Fruit fly (Drosophila melanogaster) whole organism, embryonic: ENCODE results near the gene CG15696.

Experiments used
- Awh ChIP-seq: fragments of 200-800 bp; sonication (Bioruptor generic); IDR thresholded peaks from 2 replicates; pipeline ENCODE4, ENCODE4 v1.3.6; 2022; ENCODE audit warnings: missing biosample characterization, missing genetic modification characterization
- CG10267 ChIP-seq: fragments of 200-800 bp; sonication (Bioruptor generic); optimal IDR thresholded peaks from 2 replicates; lab custom pipeline; 2018; ENCODE audit warnings: missing biosample characterization, mild to moderate bottlenecking, missing genetic modification characterization, moderate library complexity
- CG10543 ChIP-seq: fragments of 200-800 bp; sonication (Bioruptor generic); optimal IDR thresholded peaks from 3 replicates; lab custom pipeline; 2017; ENCODE audit warnings: missing biosample characterization, mild to moderate bottlenecking, missing genetic modification characterization, moderate library complexity
- CG11456 ChIP-seq: fragments of 200-800 bp; sonication (Bioruptor generic); IDR thresholded peaks from 3 replicates; pipeline ENCODE4 v1.3.6; 2022; ENCODE audit warnings: missing biosample characterization, missing genetic modification characterization
- CG13287 ChIP-seq: fragments of 200-800 bp; sonication (Bioruptor generic); IDR thresholded peaks from 2 replicates; pipeline ENCODE4 v1.3.6; 2022; ENCODE audit warnings: missing biosample characterization, missing genetic modification characterization; ENCODE audit not compliant: partially characterized antibody
- CG13296 ChIP-seq: fragments of 200-800 bp; sonication (Bioruptor generic); optimal IDR thresholded peaks from 3 replicates; lab custom pipeline; 2018; ENCODE audit warnings: missing biosample characterization, mild to moderate bottlenecking, missing genetic modification characterization
- CG14860 ChIP-seq: fragments of 200-800 bp; sonication (Bioruptor generic); IDR thresholded peaks from 3 replicates; pipeline ENCODE4 v1.3.6; 2022; ENCODE audit warnings: missing biosample characterization, missing genetic modification characterization; ENCODE audit not compliant: partially characterized antibody
- CG15073 ChIP-seq: fragments of 200-800 bp; sonication (Bioruptor generic); optimal IDR thresholded peaks from 2 replicates; lab custom pipeline; 2016; ENCODE audit warnings: missing biosample characterization, missing genetic modification characterization
- CG15696 ChIP-seq: fragments of 200-800 bp; sonication (Bioruptor generic); optimal IDR thresholded peaks from 2 replicates; lab custom pipeline; 2019; ENCODE audit warnings: missing biosample characterization, mild to moderate bottlenecking, missing genetic modification characterization, moderate library complexity
- CG17912 ChIP-seq: fragments of 200-800 bp; sonication (Bioruptor generic); optimal IDR thresholded peaks from 2 replicates; lab custom pipeline; 2018; ENCODE audit warnings: missing biosample characterization, mild to moderate bottlenecking, missing genetic modification characterization
- CG18619 ChIP-seq: fragments of 200-800 bp; sonication (Bioruptor generic); optimal IDR thresholded peaks from 3 replicates; lab custom pipeline; 2017; ENCODE audit warnings: missing biosample characterization, mild to moderate bottlenecking, missing genetic modification characterization
- CG18764 ChIP-seq: fragments of 200-800 bp; sonication (Bioruptor generic); optimal IDR thresholded peaks from 3 replicates; lab custom pipeline; 2016; ENCODE audit warnings: missing biosample characterization, missing genetic modification characterization
- CG2116 ChIP-seq: fragments of 200-800 bp; sonication (Bioruptor generic); optimal IDR thresholded peaks from 3 replicates; lab custom pipeline; 2018; ENCODE audit warnings: missing biosample characterization, mild to moderate bottlenecking, missing genetic modification characterization
- CG2875 ChIP-seq: fragments of 200-800 bp; sonication (Bioruptor generic); optimal IDR thresholded peaks from 2 replicates; lab custom pipeline; 2017; ENCODE audit warnings: missing biosample characterization, mild to moderate bottlenecking, missing genetic modification characterization, missing genetic modification reagents
- CG30403 ChIP-seq: fragments of 200-800 bp; sonication (Bioruptor generic); optimal IDR thresholded peaks from 3 replicates; lab custom pipeline; 2016; ENCODE audit warnings: missing biosample characterization, missing genetic modification characterization
- CG31388 ChIP-seq: fragments of 200-800 bp; sonication (Bioruptor generic); optimal IDR thresholded peaks from 2 replicates; lab custom pipeline; 2016; ENCODE audit warnings: missing biosample characterization, missing genetic modification characterization
- CG4617 ChIP-seq: fragments of 200-800 bp; sonication (Bioruptor generic); optimal IDR thresholded peaks from 3 replicates; lab custom pipeline; 2016; ENCODE audit warnings: missing biosample characterization, missing genetic modification characterization, borderline replicate concordance
- CG4730 ChIP-seq: fragments of 200-800 bp; sonication (Bioruptor generic); IDR thresholded peaks from 2 replicates; pipeline ENCODE4 v1.3.6; 2022; ENCODE audit warnings: missing biosample characterization, missing genetic modification characterization
- CG7556 ChIP-seq: fragments of 200-800 bp; sonication (Bioruptor generic); optimal IDR thresholded peaks from 2 replicates; lab custom pipeline; 2017; ENCODE audit warnings: missing biosample characterization, mild to moderate bottlenecking, missing genetic modification characterization
- CG7928 ChIP-seq: fragments of 200-800 bp; sonication (Bioruptor generic); optimal IDR thresholded peaks from 2 replicates; lab custom pipeline; 2017; ENCODE audit warnings: missing biosample characterization, mild to moderate bottlenecking, missing genetic modification characterization
- CG9797 ChIP-seq: fragments of 200-800 bp; sonication (Bioruptor generic); optimal IDR thresholded peaks from 3 replicates; lab custom pipeline; 2018; ENCODE audit warnings: missing biosample characterization, mild to moderate bottlenecking, missing genetic modification characterization
- Drgx ChIP-seq: fragments of 200-800 bp; sonication (Bioruptor generic); IDR thresholded peaks from 2 replicates; pipeline ENCODE4 v1.3.6; 2022; ENCODE audit warnings: missing biosample characterization, missing genetic modification characterization
- Ets65A ChIP-seq: fragments of 200-800 bp; sonication (Bioruptor generic); peaks from one replicate; lab custom pipeline; 2016; ENCODE audit warnings: missing biosample characterization, missing genetic modification characterization
- Ets97D ChIP-seq: fragments of 200-800 bp; sonication (Bioruptor generic); optimal IDR thresholded peaks from 3 replicates; lab custom pipeline; 2016; ENCODE audit warnings: missing biosample characterization, missing genetic modification characterization
- Hsf ChIP-seq: fragments of 200-800 bp; sonication (Bioruptor generic); optimal IDR thresholded peaks from 3 replicates; lab custom pipeline; 2016; ENCODE audit warnings: missing biosample characterization, missing genetic modification characterization
- MBD-R2 ChIP-seq: fragments of 200-800 bp; sonication (Bioruptor generic); IDR thresholded peaks from 2 replicates; pipeline ENCODE4 v1.3.6; 2022; ENCODE audit warnings: missing biosample characterization, missing genetic modification characterization
- Mad ChIP-seq: fragments of 200-800 bp; sonication (Bioruptor generic); optimal IDR thresholded peaks from 2 replicates; lab custom pipeline; 2016; ENCODE audit warnings: missing biosample characterization, missing genetic modification characterization
- Ptx1 ChIP-seq: fragments of 200-800 bp; sonication (Bioruptor generic); IDR thresholded peaks from 2 replicates; pipeline ENCODE4 v1.3.6; 2022; ENCODE audit warnings: missing biosample characterization, missing genetic modification characterization
- ase ChIP-seq: fragments of 200-800 bp; sonication (Bioruptor generic); IDR thresholded peaks from 3 replicates; pipeline ENCODE4 v1.3.6; 2022; ENCODE audit warnings: missing biosample characterization, missing genetic modification characterization
- ash1 ChIP-seq: fragments of 200-800 bp; sonication (Bioruptor generic); optimal IDR thresholded peaks from 2 replicates; lab custom pipeline; 2018; ENCODE audit warnings: missing biosample characterization, mild to moderate bottlenecking, missing genetic modification characterization
- br ChIP-seq: fragments of >200 bp; optimal IDR thresholded peaks from 2 replicates; lab custom pipeline; 2017
- cato ChIP-seq: fragments of 200-800 bp; sonication (Bioruptor generic); optimal IDR thresholded peaks from 2 replicates; lab custom pipeline; 2016; ENCODE audit warnings: missing biosample characterization, missing genetic modification characterization, borderline replicate concordance
- crol ChIP-seq: fragments of 200-800 bp; sonication (Bioruptor generic); IDR thresholded peaks from 2 replicates; pipeline ENCODE4 v1.3.6; 2022; ENCODE audit warnings: missing biosample characterization, missing genetic modification characterization
- danr ChIP-seq: fragments of 200-800 bp; sonication (Bioruptor generic); IDR thresholded peaks from 2 replicates; pipeline ENCODE4 v1.3.6; 2022; ENCODE audit warnings: missing biosample characterization, missing genetic modification characterization
- dpn ChIP-seq, 2 experiments: fragments of 200-800 bp; sonication (Bioruptor generic); optimal IDR thresholded peaks; 3 replicates each; lab custom pipeline; 2016; ENCODE audit warnings: missing biosample characterization in 2 of 2, missing genetic modification characterization in 2 of 2
- eve ChIP-seq, 2 experiments: fragments of >200 bp; optimal IDR thresholded peaks; 2 replicates each; lab custom pipeline; 2017; ENCODE audit warnings: missing biosample characterization in 2 of 2, missing genetic modification characterization in 2 of 2
- grn ChIP-seq: fragments of 200-800 bp; sonication (Bioruptor generic); optimal IDR thresholded peaks from 3 replicates; lab custom pipeline; 2017; ENCODE audit warnings: missing biosample characterization, missing genetic modification characterization
- gro ChIP-seq: fragments of 200-800 bp; sonication (Bioruptor generic); optimal IDR thresholded peaks from 2 replicates; lab custom pipeline; 2016; ENCODE audit warnings: missing biosample characterization, missing genetic modification characterization
- gsb ChIP-seq: fragments of 200-800 bp; sonication (Bioruptor generic); IDR thresholded peaks from 2 replicates; pipeline ENCODE4 v1.3.6; 2022; ENCODE audit warnings: missing biosample characterization, missing genetic modification characterization
- lmd ChIP-seq: fragments of 200-800 bp; sonication (Bioruptor generic); IDR thresholded peaks from 2 replicates; pipeline ENCODE4 v1.3.6; 2022; ENCODE audit warnings: missing biosample characterization, missing genetic modification characterization
- maf-S ChIP-seq: fragments of 200-800 bp; sonication (Bioruptor generic); optimal IDR thresholded peaks from 2 replicates; lab custom pipeline; 2016; ENCODE audit warnings: missing biosample characterization, missing genetic modification characterization
- org-1 ChIP-seq: fragments of 200-800 bp; sonication (Bioruptor generic); optimal IDR thresholded peaks from 2 replicates; lab custom pipeline; 2017; ENCODE audit warnings: missing biosample characterization, missing genetic modification characterization
- pita ChIP-seq: fragments of 200-800 bp; sonication (Bioruptor generic); optimal IDR thresholded peaks from 2 replicates; lab custom pipeline; 2017; ENCODE audit warnings: missing biosample characterization, mild to moderate bottlenecking, missing genetic modification characterization
- prd ChIP-seq, 3 experiments: fragments of >200 bp in 2 of 3; fragments of 200-800 bp in 1 of 3; sonication (Bioruptor generic) in 1 of 3; optimal IDR thresholded peaks in 2 of 3; IDR thresholded peaks in 1 of 3; 2 replicates in 2 of 3; 3 replicates in 1 of 3; pipeline versions ENCODE4 v1.3.6 to Lab custom; 2017 to 2022; ENCODE audit warnings: missing biosample characterization in 1 of 3, missing genetic modification characterization in 1 of 3
- row ChIP-seq: fragments of 200-800 bp; sonication (Bioruptor generic); IDR thresholded peaks from 3 replicates; pipeline ENCODE4 v1.3.6; 2022; ENCODE audit warnings: missing biosample characterization, missing genetic modification characterization
- salm ChIP-seq: fragments of 200-800 bp; sonication (Bioruptor generic); optimal IDR thresholded peaks from 2 replicates; lab custom pipeline; 2018; ENCODE audit warnings: missing biosample characterization, mild to moderate bottlenecking, missing genetic modification characterization
- sob ChIP-seq: fragments of 200-800 bp; sonication (Bioruptor generic); IDR thresholded peaks from 2 replicates; pipeline ENCODE4 v1.3.6; 2022; ENCODE audit warnings: missing biosample characterization, missing genetic modification characterization
- stwl ChIP-seq: fragments of 200-800 bp; sonication (Bioruptor generic); optimal IDR thresholded peaks from 3 replicates; lab custom pipeline; 2018; ENCODE audit warnings: missing biosample characterization, mild to moderate bottlenecking, missing genetic modification characterization, moderate library complexity
- trem ChIP-seq: fragments of 200-800 bp; optimal IDR thresholded peaks from 3 replicates; lab custom pipeline; 2019; ENCODE audit warnings: missing biosample characterization, mild to moderate bottlenecking, missing genetic modification characterization, moderate library complexity
- zf30C ChIP-seq: fragments of 200-800 bp; sonication (Bioruptor generic); optimal IDR thresholded peaks from 3 replicates; lab custom pipeline; 2018; ENCODE audit warnings: missing biosample characterization, mild to moderate bottlenecking, missing genetic modification characterization

Gene CG15696

DNA sequence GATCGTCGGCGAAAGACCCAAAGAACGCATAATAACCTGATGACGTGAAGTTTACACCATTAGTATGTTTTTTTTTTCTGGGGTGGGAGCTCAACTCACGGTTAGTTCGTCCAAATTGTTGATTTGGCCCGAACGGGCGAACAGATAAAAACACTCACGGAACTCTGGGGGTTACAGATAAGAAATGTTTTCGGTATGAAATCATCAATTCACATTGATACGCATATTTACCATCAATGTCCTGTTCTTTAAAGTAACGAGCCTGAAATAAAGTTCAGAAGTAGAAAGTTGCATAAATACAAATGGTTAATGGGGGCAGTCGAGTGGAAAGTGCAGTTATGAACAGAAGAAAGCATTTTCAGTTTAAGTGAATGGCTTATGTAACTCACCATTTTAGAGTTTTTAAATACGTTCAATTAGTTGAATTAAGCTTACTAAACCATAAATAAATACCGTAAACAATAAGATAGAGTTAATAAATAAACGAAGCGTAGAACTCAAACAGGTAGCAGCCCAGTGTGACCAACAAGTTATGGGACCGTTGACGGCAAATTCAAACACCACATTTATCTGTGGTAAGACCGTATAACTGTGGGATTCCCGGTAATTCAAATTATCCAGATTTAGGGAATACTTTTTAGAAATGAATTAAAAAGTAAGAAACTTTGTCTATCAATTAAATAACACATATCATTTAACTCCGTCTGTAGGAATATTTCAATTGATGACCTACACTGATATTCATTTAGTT, 23.0 kb upstream of the CG15696 start, which contains the start of gene CG17272 (continued):
- TF ChIP-seq CG7556 (GFP tag; lab: Kevin White, UChicago) (no peak), crol (no peak), Ets65A (no peak), CG2875 (GFP tag; lab: Kevin White, UChicago) (no peak), pita (GFP tag; lab: Kevin White, UChicago) (no peak), lmd (no peak), dpn (GFP tag; optimal IDR thresholded peaks at IDR 0.05; lab: Kevin White, UChicago) (no peak), CG17912 (GFP tag; lab: Kevin White, UChicago) (no peak), CG2116 (GFP tag; lab: Kevin White, UChicago) (peak; percentile 32), org-1 (GFP tag; lab: Kevin White, UChicago) (no peak), Awh (GFP tag; lab: Robert Waterston, UW) (no peak), CG9797 (GFP tag; lab: Kevin White, UChicago) (peak; percentile 76), CG4730 (no peak), CG10543 (GFP tag; lab: Kevin White, UChicago) (no peak), stwl (peak; percentile 88), zf30C (GFP tag; lab: Kevin White, UChicago) (no peak), MBD-R2 (GFP tag; lab: Robert Waterston, UW) (peak; percentile 49), ash1 (GFP tag; lab: Kevin White, UChicago) (no peak), br (lab: Kevin White, UChicago) (no peak), CG13287 (peak; percentile 34; the same call in 1 of the 2 replicates), eve (GFP tag; optimal IDR thresholded peaks at IDR 0.05; lab: Kevin White, UChicago) (no peak), ase (GFP tag; lab: Robert Waterston, UW) (no peak), Drgx (GFP tag; lab: Robert Waterston, UW) (no peak), CG14860 (GFP tag; lab: Robert Waterston, UW) (no peak), row (GFP tag; lab: Robert Waterston, UW) (peak; percentile 48; the same call in 1 of the 3 replicates), Ptx1 (no peak), CG11456 (no peak), Hsf (no peak), CG31388 (GFP tag; lab: Kevin White, UChicago) (no peak), CG18764 (no peak), prd (optimal IDR thresholded peaks at IDR 0.05; lab: Kevin White, UChicago) (no peak), prd (GFP tag; IDR thresholded peaks at IDR 0.05; lab: Robert Waterston, UW) (no peak), grn (GFP tag; lab: Kevin White, UChicago) (no peak), cato (GFP tag; lab: Kevin White, UChicago) (no peak), CG10267 (peak; percentile 31), Mad (GFP tag; lab: Kevin White, UChicago) (no peak), CG4617 (GFP tag; lab: Kevin White, UChicago) (peak; percentile 45), Ets97D (GFP tag; lab: Kevin White, UChicago) (peak; percentile 48), trem (peak; percentile 69), CG30403 (GFP tag; lab: Kevin White, UChicago) (no peak), gsb (GFP tag; lab: Robert Waterston, UW) (no peak), maf-S (GFP tag; lab: Kevin White, UChicago) (no peak), danr (GFP tag; lab: Robert Waterston, UW) (no peak), CG18619 (GFP tag; lab: Kevin White, UChicago) (no peak), CG13296 (peak; percentile 4), CG15696 (tag; lab: Kevin White, UChicago) (no peak), CG15073 (GFP tag; lab: Kevin White, UChicago) (no peak), salm (tag; lab: Kevin White, UChicago) (no peak), sob (GFP tag; lab: Robert Waterston, UW) (no peak), CG7928 (GFP tag; lab: Kevin White, UChicago) (no peak), gro (GFP tag; lab: Kevin White, UChicago) (no peak)
